Fruit fly (Drosophila melanogaster): ENCODE data around the gene CG14074.

The CG14074 gene

DNA sequence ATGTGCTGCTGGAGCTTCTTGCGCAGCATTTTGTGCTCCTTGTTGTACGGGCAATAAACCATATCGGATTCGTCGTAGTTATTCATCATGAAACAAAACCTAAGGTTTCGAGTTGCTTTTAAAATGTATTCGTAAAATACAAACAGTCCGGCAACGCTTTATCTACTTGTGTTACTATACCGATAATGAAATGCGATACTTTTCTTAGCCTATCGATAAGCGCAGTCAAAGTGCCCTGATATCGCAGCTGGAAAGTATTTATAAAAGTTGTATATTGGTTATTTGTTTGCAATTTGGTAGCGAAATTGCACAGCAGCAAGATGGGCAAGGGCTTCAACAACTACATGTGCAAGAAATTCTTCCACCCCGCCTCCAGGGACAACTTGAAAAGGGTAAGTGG is 35.4 kb downstream of the CG14074 start, which contains the start of the genes arx and CG6843 (continued):
- TF ChIP-seq Jarid2 (GFP tag; optimal IDR thresholded peaks at IDR 0.05) (no peak), gcm2 (GFP tag; optimal IDR thresholded peaks at IDR 0.05) (no peak), CG13287 (GFP tag; IDR thresholded peaks at IDR 0.05; ENCODE audit: partially characterized antibody) (peak; percentile 96), hbn (GFP tag; IDR thresholded peaks at IDR 0.05; ENCODE audit: partially characterized antibody) (peak; percentile 90), Sry-β (GFP tag; optimal IDR thresholded peaks at IDR 0.05) (no peak), Spps (tag; optimal IDR thresholded peaks at IDR 0.05) (no peak), CG31388 (GFP tag; optimal IDR thresholded peaks at IDR 0.05) (no peak), btn (GFP tag; optimal IDR thresholded peaks at IDR 0.05) (no peak), CG12219 (GFP tag; optimal IDR thresholded peaks at IDR 0.05) (no peak), CG7271 (tag; optimal IDR thresholded peaks at IDR 0.05) (no peak), CG12104 (GFP tag; optimal IDR thresholded peaks at IDR 0.05) (no peak), maf-S (GFP tag; optimal IDR thresholded peaks at IDR 0.05) (no peak), corto (GFP tag; optimal IDR thresholded peaks at IDR 0.05) (no peak), CG6272 (GFP tag; IDR thresholded peaks at IDR 0.05) (no peak), CG12659 (GFP tag; optimal IDR thresholded peaks at IDR 0.05) (peak; percentile 72), ham (GFP tag; IDR thresholded peaks at IDR 0.05) (no peak), CG10565 (GFP tag; optimal IDR thresholded peaks at IDR 0.05) (no peak), HmgD (GFP tag; optimal IDR thresholded peaks at IDR 0.05) (peak; percentile 24), nerfin-1 (tag; optimal IDR thresholded peaks at IDR 0.05) (no peak), Atf-2 (GFP tag; optimal IDR thresholded peaks at IDR 0.05) (no peak), so (GFP tag; IDR thresholded peaks at IDR 0.05) (peak; percentile 78; the same call in 1 of the 3 replicates), CG9932 (GFP tag; IDR thresholded peaks at IDR 0.05) (peak; percentile 43; the same call in 1 of the 2 replicates), CG4328 (GFP tag; optimal IDR thresholded peaks at IDR 0.05) (no peak), CG6813 (GFP tag; optimal IDR thresholded peaks at IDR 0.05) (no peak), slou (GFP tag; optimal IDR thresholded peaks at IDR 0.05) (no peak), HmgZ (tag; optimal IDR thresholded peaks at IDR 0.05) (peak; percentile 62), CG10209 (GFP tag; optimal IDR thresholded peaks at IDR 0.05) (no peak), CG17359 (tag; optimal IDR thresholded peaks at IDR 0.05) (no peak), unpg (GFP tag; optimal IDR thresholded peaks at IDR 0.05) (no peak), da (GFP tag; optimal IDR thresholded peaks at IDR 0.05) (no peak), dmrt99B (tag; optimal IDR thresholded peaks at IDR 0.05) (no peak), org-1 (GFP tag; optimal IDR thresholded peaks at IDR 0.05) (no peak), Xrp1 (GFP tag; IDR thresholded peaks at IDR 0.05) (no peak), Nf-YB (GFP tag; optimal IDR thresholded peaks at IDR 0.05) (no peak), ranshi (GFP tag; IDR thresholded peaks at IDR 0.05) (no peak), fd102C (GFP tag; optimal IDR thresholded peaks at IDR 0.05) (no peak), odd (GFP tag; optimal IDR thresholded peaks at IDR 0.05) (no peak), CG17829 (tag; optimal IDR thresholded peaks at IDR 0.05) (peak; percentile 23), CHES-1-like (GFP tag; optimal IDR thresholded peaks at IDR 0.05) (peak; percentile 40), CG2129 (GFP tag; IDR thresholded peaks at IDR 0.05; ENCODE audit: partially characterized antibody) (peak; percentile 81), crol (GFP tag; IDR thresholded peaks at IDR 0.05) (no peak), Kr (GFP tag; optimal IDR thresholded peaks at IDR 0.05) (no peak), CG9609 (GFP tag; optimal IDR thresholded peaks at IDR 0.05) (no peak), tll (GFP tag; optimal IDR thresholded peaks at IDR 0.05) (no peak), wdn (GFP tag; IDR thresholded peaks at IDR 0.05) (no peak), HLH4C (GFP tag; IDR thresholded peaks at IDR 0.05; ENCODE audit: partially characterized antibody) (peak; percentile 83), oc (tag; optimal IDR thresholded peaks at IDR 0.05) (no peak), lbe (GFP tag; optimal IDR thresholded peaks at IDR 0.05) (no peak), CG5180 (GFP tag; optimal IDR thresholded peaks at IDR 0.05) (no peak), CG4282 (GFP tag; optimal IDR thresholded peaks at IDR 0.05) (no peak), CG13296 (GFP tag; optimal IDR thresholded peaks at IDR 0.05) (no peak)
